Fruit fly (Drosophila melanogaster): ENCODE results near the gene CG7714.

DNA sequence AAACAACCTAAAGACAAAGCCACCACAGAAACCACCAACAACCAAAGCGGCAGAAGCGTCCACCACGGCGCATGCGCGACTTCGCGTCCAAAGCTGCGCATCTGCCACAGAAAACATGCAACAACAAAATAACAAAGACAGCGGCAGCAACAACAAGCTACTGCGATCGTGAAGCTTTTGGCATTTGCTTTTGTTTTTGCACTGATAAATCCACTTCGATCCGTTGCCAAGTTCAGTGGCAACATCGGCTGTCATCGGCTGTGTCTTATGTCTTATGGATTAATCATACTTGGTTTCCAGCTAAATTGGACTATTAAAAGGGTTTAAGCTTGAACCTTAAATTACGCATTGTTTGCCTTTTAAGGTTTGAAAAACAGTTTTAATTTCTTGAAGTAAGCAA, 33.6 kb downstream of the CG7714 start, which contains the start of gene Muc91C:
- TF ChIP-seq Sox14 (GFP tag; optimal IDR thresholded peaks at IDR 0.05) = no peak
- no peak for TF ChIP-seq CG6808 (GFP tag; optimal IDR thresholded peaks at IDR 0.05)
- TF ChIP-seq CG16779 (tag; optimal IDR thresholded peaks at IDR 0.05) = no peak
- TF ChIP-seq Gug (GFP tag; IDR thresholded peaks at IDR 0.05) = no peak
- TF ChIP-seq Eip93F (GFP tag; optimal IDR thresholded peaks at IDR 0.05) = no peak
- no peak for TF ChIP-seq fd85E (GFP tag; optimal IDR thresholded peaks at IDR 0.05)
- TF ChIP-seq Sox15 (GFP tag; optimal IDR thresholded peaks at IDR 0.05) = no peak

Data from whole organism, prepupa.